Fruit fly (Drosophila melanogaster) whole organism, prepupa: Measurements from ENCODE around the gene Prx5.

Experiments
- Blimp-1 ChIP-seq: fragments of 200-800 bp; sonication (Bioruptor generic); optimal IDR thresholded peaks from 3 replicates; lab custom pipeline; 2017; ENCODE audit warnings: missing biosample characterization, missing genetic modification characterization, mild to moderate bottlenecking, moderate library complexity, missing genetic modification reagents
- CG10631 ChIP-seq: fragments of 200-800 bp; sonication (Bioruptor generic); optimal IDR thresholded peaks from 2 replicates; lab custom pipeline; 2016; ENCODE audit warnings: missing biosample characterization, missing genetic modification characterization
- CG10669 ChIP-seq: fragments of 200-800 bp; sonication (Bioruptor generic); optimal IDR thresholded peaks from 3 replicates; lab custom pipeline; 2018; ENCODE audit warnings: missing biosample characterization, mild to moderate bottlenecking, missing genetic modification characterization, moderate library complexity
- CG11294 ChIP-seq: fragments of 200-800 bp; sonication (Bioruptor generic); IDR thresholded peaks from 2 replicates; pipeline ENCODE4 v1.3.6; 2022; ENCODE audit warnings: missing biosample characterization, missing genetic modification characterization
- CG11762 ChIP-seq: fragments of 200-800 bp; sonication (Bioruptor generic); optimal IDR thresholded peaks from 3 replicates; lab custom pipeline; 2016; ENCODE audit warnings: missing biosample characterization, missing genetic modification characterization; ENCODE audit not compliant: insufficient read depth
- CG11902 ChIP-seq: fragments of 200-800 bp; sonication (Bioruptor generic); optimal IDR thresholded peaks from 3 replicates; lab custom pipeline; 2016; ENCODE audit warnings: missing biosample characterization, missing genetic modification characterization
- CG15336 ChIP-seq: fragments of 200-800 bp; sonication (Bioruptor generic); IDR thresholded peaks from 2 replicates; pipeline ENCODE4 v1.3.6; 2022; ENCODE audit warnings: missing biosample characterization, missing genetic modification characterization
- CG1621 ChIP-seq: fragments of 200-800 bp; sonication (Bioruptor generic); optimal IDR thresholded peaks from 3 replicates; lab custom pipeline; 2018; ENCODE audit warnings: missing biosample characterization, mild to moderate bottlenecking, missing genetic modification characterization
- CG16779 ChIP-seq: fragments of 200-800 bp; sonication (Bioruptor generic); optimal IDR thresholded peaks from 3 replicates; lab custom pipeline; 2017; ENCODE audit warnings: missing biosample characterization, mild to moderate bottlenecking, missing genetic modification characterization
- CG3032 ChIP-seq: fragments of 200-800 bp; optimal IDR thresholded peaks from 2 replicates; lab custom pipeline; 2019; ENCODE audit warnings: missing biosample characterization, mild to moderate bottlenecking, missing genetic modification characterization, moderate library complexity
- CG34406 ChIP-seq: fragments of 200-800 bp; sonication (Bioruptor generic); optimal IDR thresholded peaks from 3 replicates; lab custom pipeline; 2016; ENCODE audit warnings: missing biosample characterization, missing genetic modification characterization
- CG3919 ChIP-seq: fragments of 200-800 bp; sonication (Bioruptor generic); optimal IDR thresholded peaks from 3 replicates; lab custom pipeline; 2016; ENCODE audit warnings: missing biosample characterization, missing genetic modification characterization
- CG4318 ChIP-seq: fragments of 200-800 bp; sonication (Bioruptor generic); optimal IDR thresholded peaks from 3 replicates; lab custom pipeline; 2017; ENCODE audit warnings: missing biosample characterization, mild to moderate bottlenecking, missing genetic modification characterization
- CG6163 ChIP-seq: fragments of 200-800 bp; sonication (Bioruptor generic); IDR thresholded peaks from 3 replicates; pipeline ENCODE4 v1.3.6; 2022; ENCODE audit warnings: missing biosample characterization, missing genetic modification characterization
- CG6276 ChIP-seq: fragments of 200-800 bp; sonication (Bioruptor generic); optimal IDR thresholded peaks from 2 replicates; lab custom pipeline; 2017; ENCODE audit warnings: missing biosample characterization, mild to moderate bottlenecking, missing genetic modification characterization
- CG6792 ChIP-seq: fragments of 200-800 bp; sonication (Bioruptor generic); optimal IDR thresholded peaks from 3 replicates; lab custom pipeline; 2016; ENCODE audit warnings: missing biosample characterization, missing genetic modification characterization
- CG6808 ChIP-seq: fragments of 200-800 bp; sonication (Bioruptor generic); optimal IDR thresholded peaks from 3 replicates; lab custom pipeline; 2017; ENCODE audit warnings: missing biosample characterization, missing genetic modification characterization, mild to moderate bottlenecking, moderate library complexity, missing genetic modification reagents
- CG6854 ChIP-seq: fragments of 200-800 bp; sonication (Bioruptor generic); optimal IDR thresholded peaks from 2 replicates; lab custom pipeline; 2017; ENCODE audit warnings: missing biosample characterization, mild to moderate bottlenecking, missing genetic modification characterization
- CG7368 ChIP-seq: fragments of 200-800 bp; sonication (Bioruptor generic); optimal IDR thresholded peaks from 3 replicates; lab custom pipeline; 2016; ENCODE audit warnings: missing biosample characterization, missing genetic modification characterization
- CG8119 ChIP-seq: fragments of 200-800 bp; sonication (Bioruptor generic); IDR thresholded peaks from 3 replicates; pipeline ENCODE4 v1.3.6; 2022; ENCODE audit warnings: missing biosample characterization, missing genetic modification characterization
- CG8632 ChIP-seq: fragments of 200-800 bp; sonication (Bioruptor generic); optimal IDR thresholded peaks from 3 replicates; lab custom pipeline; 2016; ENCODE audit warnings: missing biosample characterization, missing genetic modification characterization
- CG9139 ChIP-seq: fragments of 200-800 bp; sonication (Bioruptor generic); optimal IDR thresholded peaks from 3 replicates; lab custom pipeline; 2017; ENCODE audit warnings: missing biosample characterization, mild to moderate bottlenecking, missing genetic modification characterization
- Eip78C ChIP-seq: fragments of 200-800 bp; sonication (Bioruptor generic); peaks from one replicate; lab custom pipeline; 2016; ENCODE audit warnings: missing biosample characterization, missing genetic modification characterization
- Eip93F ChIP-seq: fragments of 200-800 bp; sonication (Bioruptor generic); optimal IDR thresholded peaks from 2 replicates; lab custom pipeline; 2016; ENCODE audit warnings: missing biosample characterization, mild to moderate bottlenecking, missing genetic modification characterization
- Ets21C ChIP-seq: fragments of 200-800 bp; sonication (Bioruptor generic); optimal IDR thresholded peaks from 3 replicates; lab custom pipeline; 2016; ENCODE audit warnings: missing biosample characterization, missing genetic modification characterization
- Ets96B ChIP-seq: fragments of 200-800 bp; optimal IDR thresholded peaks from 2 replicates; lab custom pipeline; 2019; ENCODE audit warnings: missing biosample characterization, mild to moderate bottlenecking, missing genetic modification characterization, moderate library complexity
- Gug ChIP-seq: fragments of 200-800 bp; sonication (Bioruptor generic); IDR thresholded peaks from 2 replicates; pipeline ENCODE4 v1.3.6; 2022; ENCODE audit warnings: missing biosample characterization, missing genetic modification characterization
- Hr38 ChIP-seq: sonication (Bioruptor generic); optimal IDR thresholded peaks from 2 replicates; lab custom pipeline; 2016; ENCODE audit warnings: missing biosample characterization, missing genetic modification characterization
- Hr39 ChIP-seq: fragments of 200-800 bp; sonication (Bioruptor generic); optimal IDR thresholded peaks from 2 replicates; lab custom pipeline; 2016; ENCODE audit warnings: missing biosample characterization, missing genetic modification characterization
- Hr4 ChIP-seq: fragments of 200-800 bp; sonication (Bioruptor generic); optimal IDR thresholded peaks from 3 replicates; lab custom pipeline; 2016; ENCODE audit warnings: missing biosample characterization, missing genetic modification characterization
- Lpt ChIP-seq: fragments of 200-800 bp; sonication (Bioruptor generic); optimal IDR thresholded peaks from 3 replicates; lab custom pipeline; 2016; ENCODE audit warnings: missing biosample characterization, missing genetic modification characterization
- Met ChIP-seq: fragments of 200-800 bp; sonication (Bioruptor generic); optimal IDR thresholded peaks from 3 replicates; lab custom pipeline; 2016; ENCODE audit warnings: missing biosample characterization, missing genetic modification characterization
- OdsH ChIP-seq: fragments of 200-800 bp; sonication (Bioruptor generic); optimal IDR thresholded peaks from 3 replicates; lab custom pipeline; 2016; ENCODE audit warnings: missing biosample characterization, missing genetic modification characterization
- Sox102F ChIP-seq: fragments of 200-800 bp; sonication (Bioruptor generic); optimal IDR thresholded peaks from 2 replicates; lab custom pipeline; 2016; ENCODE audit warnings: missing biosample characterization, mild to moderate bottlenecking, missing genetic modification characterization
- Sox14 ChIP-seq: fragments of 200-800 bp; sonication (Bioruptor generic); optimal IDR thresholded peaks from 3 replicates; lab custom pipeline; 2016; ENCODE audit warnings: missing biosample characterization, missing genetic modification characterization
- Sox15 ChIP-seq: fragments of 200-800 bp; sonication (Bioruptor generic); optimal IDR thresholded peaks from 3 replicates; lab custom pipeline; 2016; ENCODE audit warnings: missing biosample characterization, missing genetic modification characterization
- achi ChIP-seq: fragments of 200-800 bp; sonication (Bioruptor generic); optimal IDR thresholded peaks from 3 replicates; lab custom pipeline; 2016; ENCODE audit warnings: missing biosample characterization, missing genetic modification characterization
- acj6 ChIP-seq: fragments of 200-800 bp; sonication (Bioruptor generic); optimal IDR thresholded peaks from 3 replicates; lab custom pipeline; 2016; ENCODE audit warnings: missing biosample characterization, missing genetic modification characterization
- cyc ChIP-seq: fragments of 200-800 bp; sonication (Bioruptor generic); optimal IDR thresholded peaks from 3 replicates; lab custom pipeline; 2016; ENCODE audit warnings: missing biosample characterization, missing genetic modification characterization
- dac ChIP-seq: fragments of 200-800 bp; sonication (Bioruptor generic); optimal IDR thresholded peaks from 2 replicates; lab custom pipeline; 2017; ENCODE audit warnings: missing biosample characterization, mild to moderate bottlenecking, missing genetic modification characterization
- eg ChIP-seq: fragments of 200-800 bp; sonication (Bioruptor generic); IDR thresholded peaks from 3 replicates; pipeline ENCODE4 v1.3.6; 2022; ENCODE audit warnings: missing biosample characterization, missing genetic modification characterization
- fd59A ChIP-seq: fragments of 200-800 bp; sonication (Bioruptor generic); optimal IDR thresholded peaks from 2 replicates; lab custom pipeline; 2017; ENCODE audit warnings: missing biosample characterization, mild to moderate bottlenecking, missing genetic modification characterization, missing genetic modification reagents
- fkh ChIP-seq: fragments of 200-800 bp; sonication (Bioruptor generic); optimal IDR thresholded peaks from 3 replicates; lab custom pipeline; 2017; ENCODE audit warnings: missing biosample characterization, mild to moderate bottlenecking, missing genetic modification characterization, moderate library complexity
- lz ChIP-seq: fragments of 200-800 bp; sonication (Bioruptor generic); optimal IDR thresholded peaks from 3 replicates; lab custom pipeline; 2016; ENCODE audit warnings: missing biosample characterization, missing genetic modification characterization
- pdm3 ChIP-seq: fragments of 200-800 bp; sonication (Bioruptor generic); optimal IDR thresholded peaks from 3 replicates; lab custom pipeline; 2016; ENCODE audit warnings: missing biosample characterization, missing genetic modification characterization
- salr ChIP-seq, 2 experiments: fragments of 200-800 bp; sonication (Bioruptor generic); optimal IDR thresholded peaks; 3 replicates each; lab custom pipeline; 2016 to 2018; ENCODE audit warnings: missing biosample characterization in 2 of 2, missing genetic modification characterization in 2 of 2, mild to moderate bottlenecking in 1 of 2
- spab ChIP-seq: fragments of 200-800 bp; sonication (Bioruptor generic); optimal IDR thresholded peaks from 2 replicates; lab custom pipeline; 2017; ENCODE audit warnings: missing biosample characterization, mild to moderate bottlenecking, missing genetic modification characterization, missing genetic modification reagents
- ss ChIP-seq, 2 experiments: fragments of 200-800 bp; sonication (Bioruptor generic); optimal IDR thresholded peaks; 2 replicates in 1 of 2; 3 replicates in 1 of 2; lab custom pipeline; 2017 to 2018; ENCODE audit warnings: mild to moderate bottlenecking in 2 of 2, missing biosample characterization in 2 of 2, missing genetic modification characterization in 2 of 2, moderate library complexity in 1 of 2
- svp ChIP-seq: fragments of 200-800 bp; sonication (Bioruptor generic); peaks from one replicate; lab custom pipeline; 2016; ENCODE audit warnings: missing biosample characterization, missing genetic modification characterization
- vri ChIP-seq: fragments of 200-800 bp; sonication (Bioruptor generic); optimal IDR thresholded peaks from 3 replicates; lab custom pipeline; 2016; ENCODE audit warnings: missing biosample characterization, mild to moderate bottlenecking, missing genetic modification characterization

Gene Prx5

dm6 chr3R:18188702-18189125, 21.6 kb upstream of the Prx5 start, which contains the start of the genes CG12321 and MED17 (continued):
- TF ChIP-seq CG11902 (GFP tag; lab: Kevin White, UChicago) (peak; percentile 82), Hr4 (GFP tag; lab: Kevin White, UChicago) (peak; percentile 79), Gug (GFP tag; lab: Robert Waterston, UW) (peak; percentile 79), CG8632 (GFP tag; lab: Kevin White, UChicago) (peak; percentile 82), Sox102F (GFP tag; lab: Kevin White, UChicago) (no peak), Lpt (GFP tag; lab: Kevin White, UChicago) (peak; percentile 79), CG6276 (no peak), Hr39 (peak; percentile 78)

DNA sequence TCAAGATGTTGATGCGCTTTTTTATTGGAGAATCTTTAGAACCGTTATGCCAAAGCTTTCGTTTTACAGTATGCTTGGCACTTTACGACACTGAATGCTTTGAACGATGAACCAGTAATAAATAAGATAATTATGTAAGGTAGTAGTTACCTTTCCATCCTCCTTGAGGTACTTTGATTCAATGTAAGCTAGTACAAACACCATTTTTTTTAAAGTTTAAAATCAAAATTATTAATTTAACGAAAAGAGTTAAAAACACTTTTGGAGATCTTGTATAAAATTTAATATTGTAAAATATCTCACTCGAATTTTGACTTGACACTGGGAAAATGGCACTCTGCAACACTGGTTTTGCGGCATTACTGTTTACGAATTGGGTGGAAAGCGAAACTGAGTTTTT, 18.3 kb upstream of the Prx5 start, which contains the start of the genes Arp5 and CG7208:
TSS of gene Arp5 (plus strand) at position 114 of the 400 bp plus-strand sequence.
TSS of gene CG7208 (minus strand) at position 331 of the 400 bp plus-strand sequence.
- TF ChIP-seq CG6276 (no peak), CG16779 (tag; lab: Kevin White, UChicago) (no peak), CG6808 (no peak), CG11762 (GFP tag; lab: Kevin White, UChicago) (peak; percentile 36), pdm3 (GFP tag; lab: Kevin White, UChicago) (peak; percentile 76), Gug (GFP tag; lab: Robert Waterston, UW) (peak; percentile 42; the same call in 1 of the 2 replicates), Eip78C (peak; percentile 91), spab (GFP tag; lab: Kevin White, UChicago) (no peak), CG6792 (no peak), acj6 (GFP tag; lab: Kevin White, UChicago) (peak; percentile 69), lz (GFP tag; lab: Kevin White, UChicago) (peak; percentile 62), achi (GFP tag; lab: Kevin White, UChicago) (peak; percentile 79), ss (GFP tag; optimal IDR thresholded peaks at IDR 0.05; lab: Kevin White, UChicago) (no peak), CG15336 (no peak), CG10669 (no peak), CG3032 (tag; lab: Kevin White, UChicago) (peak; percentile 48), CG3919 (GFP tag; lab: Kevin White, UChicago) (no peak), CG11902 (GFP tag; lab: Kevin White, UChicago) (peak; percentile 14), CG9139 (GFP tag; lab: Kevin White, UChicago) (no peak), Met (no peak), CG10631 (GFP tag; lab: Kevin White, UChicago) (no peak), eg (GFP tag; lab: Robert Waterston, UW) (no peak; the same call in 2 of the 3 replicates), Sox15 (no peak), CG11294 (GFP tag; lab: Robert Waterston, UW) (no peak), Hr38 (no peak), dac (GFP tag; lab: Kevin White, UChicago) (no peak), OdsH (GFP tag; lab: Kevin White, UChicago) (no peak), Ets96B (tag; lab: Kevin White, UChicago) (peak; percentile 30), cyc (peak; percentile 68), fkh (GFP tag; lab: Kevin White, UChicago) (no peak), Hr39 (peak; percentile 68), fd59A (GFP tag; lab: Kevin White, UChicago) (no peak), CG8119 (no peak; the same call in 2 of the 3 replicates), Eip93F (no peak), Blimp-1 (GFP tag; lab: Kevin White, UChicago) (peak; percentile 51), CG34406 (GFP tag; lab: Kevin White, UChicago) (no peak), CG6854 (GFP tag; lab: Kevin White, UChicago) (no peak), CG6163 (no peak), Lpt (GFP tag; lab: Kevin White, UChicago) (no peak), Sox14 (GFP tag; lab: Kevin White, UChicago) (peak; percentile 69), CG8632 (GFP tag; lab: Kevin White, UChicago) (peak; percentile 39), svp (GFP tag; lab: Kevin White, UChicago) (no peak), CG4318 (GFP tag; lab: Kevin White, UChicago) (peak; percentile 34), Ets21C (GFP tag; lab: Kevin White, UChicago) (peak; percentile 50), CG7368 (GFP tag; lab: Kevin White, UChicago) (no peak), CG1621 (tag; lab: Kevin White, UChicago) (no peak), salr (GFP tag; optimal IDR thresholded peaks at IDR 0.05; lab: Kevin White, UChicago) (no peak), vri (GFP tag; lab: Kevin White, UChicago) (no peak)
